Fruit fly (Drosophila melanogaster) S2 (cell line): ENCODE measurements around the gene Wwox.

Experiments used
- CG8478 ChIP-seq: fragments of >200 bp; optimal IDR thresholded peaks from 2 replicates; lab custom pipeline; 2018
- CTCF ChIP-seq, 2 experiments: fragments of >200 bp; optimal IDR thresholded peaks; 2 replicates each; lab custom pipeline; 2018

dm6 chr2L:7993062-7993685, 10.9 kb downstream of the Wwox start:
- TF ChIP-seq CTCF (optimal IDR thresholded peaks at IDR 0.05; lab: Kevin White, UChicago) = no peak
- TF ChIP-seq CG8478 (lab: Kevin White, UChicago) = no peak
